Fruit fly (Drosophila melanogaster): ENCODE measurements around the gene TyrR.

TyrR gene

dm6 chr3R:17795075-17795420 is 32.1 kb upstream of the TyrR start, which contains the start of gene pasi1:
Gene pasi1 (plus strand): TSS chr3R:17795075.
- TF ChIP-seq CG1620 (GFP tag; optimal IDR thresholded peaks at IDR 0.05) (no peak), ovo (GFP tag; optimal IDR thresholded peaks at IDR 0.05) (no peak), cic (GFP tag; optimal IDR thresholded peaks at IDR 0.05) (no peak), CG5204 (GFP tag; optimal IDR thresholded peaks at IDR 0.05) (no peak), CG7101 (tag; optimal IDR thresholded peaks at IDR 0.05) (no peak), bab1 (GFP tag; optimal IDR thresholded peaks at IDR 0.05) (no peak), cnc (optimal IDR thresholded peaks at IDR 0.05) (no peak), tj (GFP tag; optimal IDR thresholded peaks at IDR 0.05) (no peak), pad (GFP tag; optimal IDR thresholded peaks at IDR 0.05) (no peak), CG14711 (tag; optimal IDR thresholded peaks at IDR 0.05) (no peak), CG11617 (GFP tag; optimal IDR thresholded peaks at IDR 0.05) (no peak), Crg-1 (GFP tag; optimal IDR thresholded peaks at IDR 0.05) (no peak), Mnt (GFP tag; optimal IDR thresholded peaks at IDR 0.05) (no peak)

dm6 chr3R:17794335-17795074 is 31.5 kb upstream of the TyrR start, which contains the start of gene CG43102:
Gene CG43102 (minus strand): TSS chr3R:17794490.
- no peak for TF ChIP-seq pad (GFP tag; optimal IDR thresholded peaks at IDR 0.05)
- TF ChIP-seq CG11617 (GFP tag; optimal IDR thresholded peaks at IDR 0.05): peak; percentile 60
- peak; percentile 58 for TF ChIP-seq Hr96 (GFP tag; optimal IDR thresholded peaks at IDR 0.05)
- TF ChIP-seq CG1620 (GFP tag; optimal IDR thresholded peaks at IDR 0.05): peak; percentile 22
- no peak for TF ChIP-seq Clk (GFP tag; optimal IDR thresholded peaks at IDR 0.05)
- peak; percentile 69 for TF ChIP-seq CG7101 (tag; optimal IDR thresholded peaks at IDR 0.05)
- peak; percentile 92 for TF ChIP-seq CG14711 (tag; optimal IDR thresholded peaks at IDR 0.05)
- TF ChIP-seq ovo (GFP tag; optimal IDR thresholded peaks at IDR 0.05): peak; percentile 12
- no peak for TF ChIP-seq CG12768 (GFP tag; optimal IDR thresholded peaks at IDR 0.05)
- TF ChIP-seq CG33017 (tag; optimal IDR thresholded peaks at IDR 0.05): peak; percentile 60
- TF ChIP-seq cic (GFP tag; optimal IDR thresholded peaks at IDR 0.05): no peak
- TF ChIP-seq CG7045 (GFP tag; optimal IDR thresholded peaks at IDR 0.05): peak; percentile 34
- TF ChIP-seq tj (GFP tag; optimal IDR thresholded peaks at IDR 0.05): peak; percentile 7
- peak; percentile 73 for TF ChIP-seq bab1 (GFP tag; optimal IDR thresholded peaks at IDR 0.05)
- TF ChIP-seq toe (GFP tag; optimal IDR thresholded peaks at IDR 0.05): peak; percentile 31
- no peak for TF ChIP-seq kay (GFP tag; ENCODE audit: borderline replicate concordance)
- TF ChIP-seq Mnt (GFP tag; optimal IDR thresholded peaks at IDR 0.05): peak; percentile 49
- TF ChIP-seq CG5204 (GFP tag; optimal IDR thresholded peaks at IDR 0.05): peak; percentile 20

- TF ChIP-seq ovo (GFP tag; optimal IDR thresholded peaks at IDR 0.05) (no peak), toe (GFP tag; optimal IDR thresholded peaks at IDR 0.05) (no peak), cic (GFP tag; optimal IDR thresholded peaks at IDR 0.05) (no peak), Crg-1 (GFP tag; optimal IDR thresholded peaks at IDR 0.05) (no peak), CG12768 (GFP tag; optimal IDR thresholded peaks at IDR 0.05) (no peak), Clk (GFP tag; optimal IDR thresholded peaks at IDR 0.05) (no peak), kay (GFP tag; ENCODE audit: borderline replicate concordance) (no peak), CG1620 (GFP tag; optimal IDR thresholded peaks at IDR 0.05) (no peak), bab1 (GFP tag; optimal IDR thresholded peaks at IDR 0.05) (no peak), CG5204 (GFP tag; optimal IDR thresholded peaks at IDR 0.05) (no peak), CG7045 (GFP tag; optimal IDR thresholded peaks at IDR 0.05) (no peak), cnc (optimal IDR thresholded peaks at IDR 0.05) (no peak), tj (GFP tag; optimal IDR thresholded peaks at IDR 0.05) (no peak), Mnt (GFP tag; optimal IDR thresholded peaks at IDR 0.05) (no peak), CG11617 (GFP tag; optimal IDR thresholded peaks at IDR 0.05) (no peak), Hr96 (GFP tag; optimal IDR thresholded peaks at IDR 0.05) (no peak), CG14711 (tag; optimal IDR thresholded peaks at IDR 0.05) (no peak), CG33017 (tag; optimal IDR thresholded peaks at IDR 0.05) (no peak), CG7101 (tag; optimal IDR thresholded peaks at IDR 0.05) (no peak)
Observed at dm6 chr3R:17793287-17793686, 30.3 kb upstream of the TyrR start.

- TF ChIP-seq toe (GFP tag; optimal IDR thresholded peaks at IDR 0.05) (no peak), CG1620 (GFP tag; optimal IDR thresholded peaks at IDR 0.05) (no peak), CG7101 (tag; optimal IDR thresholded peaks at IDR 0.05) (no peak), CG7045 (GFP tag; optimal IDR thresholded peaks at IDR 0.05) (no peak), pad (GFP tag; optimal IDR thresholded peaks at IDR 0.05) (no peak), CG14711 (tag; optimal IDR thresholded peaks at IDR 0.05) (no peak), Mnt (GFP tag; optimal IDR thresholded peaks at IDR 0.05) (no peak), Hr96 (GFP tag; optimal IDR thresholded peaks at IDR 0.05) (no peak)
Observed at dm6 chr3R:17789937-17790336, 26.9 kb upstream of the TyrR start.

dm6 chr3R:17787780-17788179 is 24.8 kb upstream of the TyrR start:
- no peak for TF ChIP-seq CG12768 (GFP tag; optimal IDR thresholded peaks at IDR 0.05)
- no peak for TF ChIP-seq Mnt (GFP tag; optimal IDR thresholded peaks at IDR 0.05)
- TF ChIP-seq ovo (GFP tag; optimal IDR thresholded peaks at IDR 0.05): no peak
- TF ChIP-seq CG7101 (tag; optimal IDR thresholded peaks at IDR 0.05): no peak
- TF ChIP-seq cnc (optimal IDR thresholded peaks at IDR 0.05): no peak
- no peak for TF ChIP-seq CG5204 (GFP tag; optimal IDR thresholded peaks at IDR 0.05)
- no peak for TF ChIP-seq tj (GFP tag; optimal IDR thresholded peaks at IDR 0.05)
- no peak for TF ChIP-seq Crg-1 (GFP tag; optimal IDR thresholded peaks at IDR 0.05)
- no peak for TF ChIP-seq toe (GFP tag; optimal IDR thresholded peaks at IDR 0.05)
- TF ChIP-seq cic (GFP tag; optimal IDR thresholded peaks at IDR 0.05): no peak
- TF ChIP-seq bab1 (GFP tag; optimal IDR thresholded peaks at IDR 0.05): no peak
- no peak for TF ChIP-seq Clk (GFP tag; optimal IDR thresholded peaks at IDR 0.05)
- TF ChIP-seq pad (GFP tag; optimal IDR thresholded peaks at IDR 0.05): no peak
- TF ChIP-seq CG7045 (GFP tag; optimal IDR thresholded peaks at IDR 0.05): no peak
- TF ChIP-seq Hr96 (GFP tag; optimal IDR thresholded peaks at IDR 0.05): no peak
- no peak for TF ChIP-seq CG14711 (tag; optimal IDR thresholded peaks at IDR 0.05)
- no peak for TF ChIP-seq CG33017 (tag; optimal IDR thresholded peaks at IDR 0.05)
- no peak for TF ChIP-seq CG11617 (GFP tag; optimal IDR thresholded peaks at IDR 0.05)
- TF ChIP-seq kay (GFP tag; ENCODE audit: borderline replicate concordance): no peak

- TF ChIP-seq toe (GFP tag; optimal IDR thresholded peaks at IDR 0.05) (no peak), kay (GFP tag; ENCODE audit: borderline replicate concordance) (no peak), CG11617 (GFP tag; optimal IDR thresholded peaks at IDR 0.05) (no peak), tj (GFP tag; optimal IDR thresholded peaks at IDR 0.05) (no peak), Hr96 (GFP tag; optimal IDR thresholded peaks at IDR 0.05) (no peak), Clk (GFP tag; optimal IDR thresholded peaks at IDR 0.05) (no peak), Crg-1 (GFP tag; optimal IDR thresholded peaks at IDR 0.05) (no peak), CG1620 (GFP tag; optimal IDR thresholded peaks at IDR 0.05) (no peak), ovo (GFP tag; optimal IDR thresholded peaks at IDR 0.05) (no peak), pad (GFP tag; optimal IDR thresholded peaks at IDR 0.05) (no peak), cnc (optimal IDR thresholded peaks at IDR 0.05) (no peak), CG12768 (GFP tag; optimal IDR thresholded peaks at IDR 0.05) (no peak), CG5204 (GFP tag; optimal IDR thresholded peaks at IDR 0.05) (no peak)
Observed at dm6 chr3R:17784189-17784588, 21.2 kb upstream of the TyrR start.

Data from whole organism, adult.